Worm (Caenorhabditis elegans) whole organism, young adult: ENCODE measurements around the gene F38B7.3.

Source experiments
- T07F8.4 ChIP-seq: sonication (generic microtip); optimal IDR thresholded peaks from 2 replicates; lab custom pipeline; 2016; ENCODE audit warnings: mild to moderate bottlenecking, missing genetic modification characterization, moderate library complexity, missing compliant biosample characterization
- Y53G8AR.9 ChIP-seq: fragments of 200-800 bp; sonication (Bioruptor generic); conservative IDR thresholded peaks from 2 replicates; pipeline ENCODE4 v1.3.6; 2022; ENCODE audit warnings: missing genetic modification reagents, missing genetic modification characterization, missing compliant biosample characterization
- ama-1 ChIP-seq, 3 experiments: fragments of 150-350 bp in 1 of 3; sonication (generic microtip) in 2 of 3; optimal IDR thresholded peaks; 2 replicates each; lab custom pipeline; 2014 to 2018; ENCODE audit warnings: missing biosample characterization in 2 of 3, missing genetic modification characterization in 2 of 3, missing genetic modification reagents in 2 of 3
- die-1 ChIP-seq: sonication (generic microtip); optimal IDR thresholded peaks from 2 replicates; lab custom pipeline; 2016; ENCODE audit warnings: missing genotype, mild to moderate bottlenecking, missing genetic modification characterization, missing compliant biosample characterization
- dpl-1 ChIP-seq: fragments of 150-350 bp; optimal IDR thresholded peaks from 2 replicates; lab custom pipeline; 2014; ENCODE audit warnings: missing biosample characterization, missing genetic modification reagents, missing genetic modification characterization
- madf-3 ChIP-seq: fragments of 200-800 bp; sonication (Bioruptor generic); IDR thresholded peaks from 2 replicates; pipeline ENCODE4 v1.3.6; 2022; ENCODE audit warnings: missing genetic modification reagents, missing genetic modification characterization, missing compliant biosample characterization
- sea-2 ChIP-seq: fragments of 200-800 bp; sonication (Bioruptor generic); IDR thresholded peaks from 2 replicates; pipeline ENCODE4 v1.3.6; 2022; ENCODE audit warnings: missing genetic modification characterization, missing compliant biosample characterization
- tlf-1 ChIP-seq: fragments of 200-800 bp; sonication (Bioruptor generic); optimal IDR thresholded peaks from 2 replicates; lab custom pipeline; 2018; ENCODE audit warnings: mild to moderate bottlenecking, missing genetic modification characterization, missing compliant biosample characterization
- unc-130 ChIP-seq: sonication (generic microtip); optimal IDR thresholded peaks from 2 replicates; lab custom pipeline; 2016; ENCODE audit warnings: missing genetic modification reagents, missing genetic modification characterization, missing compliant biosample characterization

DNA sequence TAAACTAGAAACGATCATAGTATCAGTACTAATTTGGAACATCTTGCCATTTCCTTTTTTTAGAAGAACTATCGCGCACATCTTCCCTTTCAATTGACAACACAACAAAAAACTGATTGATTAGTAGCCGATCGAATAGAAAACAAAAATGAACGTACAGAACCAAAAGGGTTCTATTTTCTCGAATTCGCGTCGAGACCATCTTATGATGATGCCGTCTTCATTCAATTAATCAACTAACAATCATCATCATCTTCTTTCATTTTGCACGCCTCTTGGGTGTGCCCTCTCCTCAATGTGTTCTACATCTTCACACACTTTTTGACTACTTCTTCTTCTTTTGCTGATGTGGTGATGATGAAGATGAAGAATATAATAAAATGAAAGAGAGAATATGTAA lies 49.1 kb upstream of the F38B7.3 start:
- no peak for TF ChIP-seq Y53G8AR.9 (GFP tag; lab: Robert Waterston, UW)
- TF ChIP-seq madf-3, result no peak
- no peak for TF ChIP-seq sea-2 (GFP tag; lab: Robert Waterston, UW)
- no peak for TF ChIP-seq die-1 (tag; lab: Kevin White, UChicago)
- TF ChIP-seq T07F8.4, result no peak
- TF ChIP-seq ama-1 (optimal IDR thresholded peaks at IDR 0.05; lab: Kevin White, UChicago), result no peak
- TF ChIP-seq ama-1 (GFP tag; optimal IDR thresholded peaks at IDR 0.05; lab: Kevin White, UChicago), result no peak
- no peak for TF ChIP-seq tlf-1 (GFP tag; lab: Kevin White, UChicago)
- no peak for TF ChIP-seq unc-130
- no peak for TF ChIP-seq dpl-1 (GFP tag; lab: Kevin White, UChicago)
